Fruit fly (Drosophila melanogaster) whole organism: ENCODE measurements around the gene mEFTs.

ENCODE experiments used
- CG8478 ChIP-seq: fragments of >200 bp; optimal IDR thresholded peaks from 2 replicates; lab custom pipeline; 2018; ENCODE audit warnings: inconsistent platforms
- Dll ChIP-seq: fragments of >200 bp; optimal IDR thresholded peaks from 2 replicates; lab custom pipeline; 2017
- usp ChIP-seq: fragments of >200 bp; optimal IDR thresholded peaks from 2 replicates; lab custom pipeline; 2017; ENCODE audit warnings: missing biosample characterization, missing genetic modification characterization, mixed read lengths

DNA sequence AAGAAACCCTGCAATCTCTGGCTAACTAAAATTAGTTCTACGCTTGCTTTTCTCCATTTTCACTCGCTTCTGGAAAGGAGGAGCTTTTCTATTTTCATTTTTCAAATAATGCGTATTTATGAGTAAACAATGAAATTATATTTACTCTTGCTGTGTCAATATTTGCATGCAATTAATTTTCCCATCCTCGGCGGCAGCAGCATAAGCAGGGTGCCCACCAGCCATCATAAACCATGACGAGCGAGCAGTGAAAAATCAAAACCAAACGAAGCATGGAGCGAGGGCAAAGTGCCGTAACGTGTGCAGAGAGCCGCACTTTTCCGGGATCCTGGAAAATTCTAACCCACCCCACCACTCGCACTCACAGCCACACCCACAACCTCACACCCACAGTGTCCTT, 32.9 kb upstream of the mEFTs start:
- no peak for TF ChIP-seq CG8478
- no peak for TF ChIP-seq usp (GFP tag; lab: Kevin White, UChicago)
- no peak for TF ChIP-seq Dll
